Fruit fly (Drosophila melanogaster): Measurements from ENCODE around the gene CG32576.

The CG32576 gene

dm6 chrX:16323063-16323462 is 34.7 kb upstream of the CG32576 start, which contains the start of the genes CG9917 and CG32579 (continued):
- peak; percentile 67 for TF ChIP-seq pzg (GFP tag; optimal IDR thresholded peaks at IDR 0.05)
- peak; percentile 25 for TF ChIP-seq CG1603 (tag; optimal IDR thresholded peaks at IDR 0.05)
- TF ChIP-seq CG7963 (GFP tag; IDR thresholded peaks at IDR 0.05; ENCODE audit: partially characterized antibody) = peak; percentile 79
- TF ChIP-seq HLH4C (GFP tag; IDR thresholded peaks at IDR 0.05; ENCODE audit: partially characterized antibody) = peak; percentile 82
- no peak for TF ChIP-seq H2.0 (GFP tag; IDR thresholded peaks at IDR 0.05)
- no peak for TF ChIP-seq gcm (GFP tag; optimal IDR thresholded peaks at IDR 0.05)
- TF ChIP-seq CG2202 (tag; optimal IDR thresholded peaks at IDR 0.05) = no peak
- no peak for TF ChIP-seq H15 (GFP tag; IDR thresholded peaks at IDR 0.05)
- TF ChIP-seq ro (GFP tag; IDR thresholded peaks at IDR 0.05) = no peak
- no peak for TF ChIP-seq sr (GFP tag; IDR thresholded peaks at IDR 0.05)
- TF ChIP-seq CG17361 (GFP tag; IDR thresholded peaks at IDR 0.05) = no peak
- peak; percentile 66 for TF ChIP-seq inv (GFP tag; IDR thresholded peaks at IDR 0.05; ENCODE audit: partially characterized antibody)
- peak; percentile 97 for TF ChIP-seq Elba2 (GFP tag; optimal IDR thresholded peaks at IDR 0.05)
- TF ChIP-seq ftz-f1 (GFP tag; optimal IDR thresholded peaks at IDR 0.05) = peak; percentile 56
- no peak for TF ChIP-seq CG15601 (tag; optimal IDR thresholded peaks at IDR 0.05)
- TF ChIP-seq sens-2 (GFP tag; IDR thresholded peaks at IDR 0.05) = no peak
- TF ChIP-seq nom (GFP tag; optimal IDR thresholded peaks at IDR 0.05) = peak; percentile 34
- TF ChIP-seq ken (GFP tag; IDR thresholded peaks at IDR 0.05) = no peak
- TF ChIP-seq en (GFP tag; optimal IDR thresholded peaks at IDR 0.05) = no peak
- TF ChIP-seq Scr (GFP tag; IDR thresholded peaks at IDR 0.05; ENCODE audit: partially characterized antibody) = peak; percentile 78
- no peak for TF ChIP-seq schlank (tag; optimal IDR thresholded peaks at IDR 0.05)
- TF ChIP-seq CG1529 (GFP tag; optimal IDR thresholded peaks at IDR 0.05) = no peak
- peak; percentile 78 for TF ChIP-seq unc-4 (GFP tag; IDR thresholded peaks at IDR 0.05; ENCODE audit: partially characterized antibody)
- TF ChIP-seq CG10267 (tag; optimal IDR thresholded peaks at IDR 0.05) = peak; percentile 12
- TF ChIP-seq Dbx (GFP tag; IDR thresholded peaks at IDR 0.05) = no peak
- TF ChIP-seq trem (tag; optimal IDR thresholded peaks at IDR 0.05) = no peak
- peak; percentile 84 for TF ChIP-seq MBD-R2 (GFP tag; IDR thresholded peaks at IDR 0.05)
- no peak for TF ChIP-seq CG14014 (GFP tag; IDR thresholded peaks at IDR 0.05)
- no peak for TF ChIP-seq jigr1 (GFP tag; IDR thresholded peaks at IDR 0.05)
- TF ChIP-seq CG12769 (tag; optimal IDR thresholded peaks at IDR 0.05) = peak; percentile 45
- TF ChIP-seq Bdp1 (GFP tag; optimal IDR thresholded peaks at IDR 0.05) = no peak
- peak; percentile 73; the same call in 2 of the 3 replicates for TF ChIP-seq zen2 (GFP tag; IDR thresholded peaks at IDR 0.05; ENCODE audit: partially characterized antibody)
- TF ChIP-seq zfh2 (GFP tag; optimal IDR thresholded peaks at IDR 0.05) = no peak
- peak; percentile 0 for TF ChIP-seq Myb (GFP tag; optimal IDR thresholded peaks at IDR 0.05)
- no peak for TF ChIP-seq CG11247 (GFP tag; IDR thresholded peaks at IDR 0.05)
- TF ChIP-seq fru (optimal IDR thresholded peaks at IDR 0.05) = no peak
- no peak for TF ChIP-seq gt (GFP tag; IDR thresholded peaks at IDR 0.05)
- TF ChIP-seq vnd (GFP tag; IDR thresholded peaks at IDR 0.05; ENCODE audit: partially characterized antibody) = peak; percentile 65; the same call in 2 of the 3 replicates
- TF ChIP-seq lov (optimal IDR thresholded peaks at IDR 0.05) = no peak
- TF ChIP-seq lov (GFP tag; IDR thresholded peaks at IDR 0.05) = no peak
- peak; percentile 100 for TF ChIP-seq CG7745 (tag; optimal IDR thresholded peaks at IDR 0.05)
- no peak for TF ChIP-seq dysf (GFP tag; IDR thresholded peaks at IDR 0.05)
- no peak for TF ChIP-seq Hand (GFP tag; optimal IDR thresholded peaks at IDR 0.05)
- peak; percentile 66 for TF ChIP-seq E2f2 (GFP tag; IDR thresholded peaks at IDR 0.05)
- peak; percentile 15; the same call in 1 of the 2 replicates for TF ChIP-seq Adf1 (GFP tag; IDR thresholded peaks at IDR 0.05)
- TF ChIP-seq lab (GFP tag; optimal IDR thresholded peaks at IDR 0.05) = no peak
- TF ChIP-seq CG15696 (tag; optimal IDR thresholded peaks at IDR 0.05) = no peak
- TF ChIP-seq pfk (GFP tag; optimal IDR thresholded peaks at IDR 0.05) = peak; percentile 59
- TF ChIP-seq CG18619 (GFP tag; optimal IDR thresholded peaks at IDR 0.05) = no peak
- peak; percentile 93 for TF ChIP-seq Sry-δ (GFP tag; optimal IDR thresholded peaks at IDR 0.05)
- TF ChIP-seq Hmx (GFP tag; optimal IDR thresholded peaks at IDR 0.05) = no peak
- peak; percentile 38; the same call in 1 of the 2 replicates for TF ChIP-seq Rfx (GFP tag; IDR thresholded peaks at IDR 0.05)
